Fruit fly (Drosophila melanogaster) whole organism, embryonic: Measurements from ENCODE around the gene CG7739.

Experiments used
- BEAF-32 ChIP-seq: fragments of 200-800 bp; sonication (Bioruptor generic); optimal IDR thresholded peaks from 3 replicates; lab custom pipeline; 2017; ENCODE audit warnings: missing biosample characterization, missing genetic modification characterization, mild to moderate bottlenecking, moderate library complexity, missing genetic modification reagents
- CG11247 ChIP-seq: fragments of 200-800 bp; sonication (Bioruptor generic); IDR thresholded peaks from 2 replicates; pipeline ENCODE4 v1.3.6; 2022; ENCODE audit warnings: missing biosample characterization, missing genetic modification characterization
- CG1233 ChIP-seq: fragments of 200-800 bp; sonication (Bioruptor generic); optimal IDR thresholded peaks from 4 replicates; lab custom pipeline; 2018; ENCODE audit warnings: missing biosample characterization, mild to moderate bottlenecking, missing genetic modification characterization
- CG16815 ChIP-seq: fragments of 200-800 bp; sonication (Bioruptor generic); optimal IDR thresholded peaks from 3 replicates; lab custom pipeline; 2017; ENCODE audit warnings: missing biosample characterization, mild to moderate bottlenecking, missing genetic modification characterization
- CG17912 ChIP-seq: fragments of 200-800 bp; sonication (Bioruptor generic); optimal IDR thresholded peaks from 2 replicates; lab custom pipeline; 2018; ENCODE audit warnings: missing biosample characterization, mild to moderate bottlenecking, missing genetic modification characterization
- CG30020 ChIP-seq: fragments of 200-800 bp; optimal IDR thresholded peaks from 2 replicates; lab custom pipeline; 2019; ENCODE audit warnings: missing biosample characterization, mild to moderate bottlenecking, missing genetic modification characterization, moderate library complexity
- CG31441 ChIP-seq: fragments of 200-800 bp; sonication (Bioruptor generic); IDR thresholded peaks from 2 replicates; pipeline ENCODE4 v1.3.6; 2022; ENCODE audit warnings: missing biosample characterization, missing genetic modification characterization
- CG33213 ChIP-seq: fragments of 200-800 bp; sonication (Bioruptor generic); optimal IDR thresholded peaks from 3 replicates; lab custom pipeline; 2016; ENCODE audit warnings: missing biosample characterization, missing genetic modification characterization
- CG4617 ChIP-seq: fragments of 200-800 bp; sonication (Bioruptor generic); optimal IDR thresholded peaks from 3 replicates; lab custom pipeline; 2016; ENCODE audit warnings: missing biosample characterization, missing genetic modification characterization, borderline replicate concordance
- CG5180 ChIP-seq: fragments of 200-800 bp; sonication (Bioruptor generic); optimal IDR thresholded peaks from 3 replicates; lab custom pipeline; 2017; ENCODE audit warnings: missing biosample characterization, missing genetic modification characterization, mild to moderate bottlenecking, moderate library complexity, missing genetic modification reagents
- CG6654 ChIP-seq: fragments of 200-800 bp; sonication (Bioruptor generic); optimal IDR thresholded peaks from 2 replicates; lab custom pipeline; 2017; ENCODE audit warnings: missing biosample characterization, mild to moderate bottlenecking, missing genetic modification characterization
- CG6854 ChIP-seq: fragments of 200-800 bp; sonication (Bioruptor generic); optimal IDR thresholded peaks from 3 replicates; lab custom pipeline; 2017; ENCODE audit warnings: missing biosample characterization, mild to moderate bottlenecking, missing genetic modification characterization
- CG7928 ChIP-seq: fragments of 200-800 bp; sonication (Bioruptor generic); optimal IDR thresholded peaks from 2 replicates; lab custom pipeline; 2017; ENCODE audit warnings: missing biosample characterization, mild to moderate bottlenecking, missing genetic modification characterization
- CG9932 ChIP-seq: fragments of 200-800 bp; sonication (Bioruptor generic); IDR thresholded peaks from 2 replicates; pipeline ENCODE4 v1.3.6; 2022; ENCODE audit warnings: missing biosample characterization, missing genetic modification characterization
- CoRest ChIP-seq: fragments of 200-800 bp; sonication (Bioruptor generic); optimal IDR thresholded peaks from 3 replicates; lab custom pipeline; 2018; ENCODE audit warnings: missing biosample characterization, mild to moderate bottlenecking, missing genetic modification characterization, moderate library complexity
- Drgx ChIP-seq: fragments of 200-800 bp; sonication (Bioruptor generic); IDR thresholded peaks from 2 replicates; pipeline ENCODE4 v1.3.6; 2022; ENCODE audit warnings: missing biosample characterization, missing genetic modification characterization
- E2f2 ChIP-seq: fragments of 200-800 bp; sonication (Bioruptor generic); IDR thresholded peaks from 2 replicates; pipeline ENCODE4 v1.3.6; 2022; ENCODE audit warnings: missing biosample characterization, missing genetic modification characterization
- Fer3 ChIP-seq: fragments of 200-800 bp; sonication (Bioruptor generic); optimal IDR thresholded peaks from 2 replicates; lab custom pipeline; 2018; ENCODE audit warnings: missing biosample characterization, mild to moderate bottlenecking, missing genetic modification characterization, moderate library complexity
- HLH3B ChIP-seq: fragments of 200-800 bp; sonication (Bioruptor generic); IDR thresholded peaks from 2 replicates; pipeline ENCODE4 v1.3.6; 2022; ENCODE audit warnings: missing biosample characterization, missing genetic modification characterization
- HmgD ChIP-seq: fragments of 200-800 bp; sonication (Bioruptor generic); optimal IDR thresholded peaks from 3 replicates; lab custom pipeline; 2016; ENCODE audit warnings: missing biosample characterization, missing genetic modification characterization
- Hr3 ChIP-seq: fragments of 200-800 bp; sonication (Bioruptor generic); optimal IDR thresholded peaks from 3 replicates; lab custom pipeline; 2016; ENCODE audit warnings: missing biosample characterization, missing genetic modification characterization
- Lhr ChIP-seq: fragments of 200-800 bp; sonication (Bioruptor generic); optimal IDR thresholded peaks from 3 replicates; lab custom pipeline; 2017; ENCODE audit warnings: mild to moderate bottlenecking, missing biosample characterization, missing genetic modification reagents, missing genetic modification characterization
- Neu2 ChIP-seq: fragments of 200-800 bp; sonication (Bioruptor generic); optimal IDR thresholded peaks from 3 replicates; lab custom pipeline; 2016; ENCODE audit warnings: missing biosample characterization, missing genetic modification characterization, borderline replicate concordance
- NfI ChIP-seq: fragments of 200-800 bp; sonication (Bioruptor generic); optimal IDR thresholded peaks from 3 replicates; lab custom pipeline; 2018; ENCODE audit warnings: missing biosample characterization, mild to moderate bottlenecking, missing genetic modification characterization, moderate library complexity
- Oaz ChIP-seq: fragments of 200-800 bp; sonication (Bioruptor generic); IDR thresholded peaks from 2 replicates; pipeline ENCODE4 v1.3.6; 2022; ENCODE audit warnings: missing biosample characterization, missing genetic modification characterization
- Sin3A ChIP-seq: fragments of >200 bp; optimal IDR thresholded peaks from 2 replicates; lab custom pipeline; 2018
- Sox102F ChIP-seq: fragments of 200-800 bp; sonication (Bioruptor generic); optimal IDR thresholded peaks from 2 replicates; lab custom pipeline; 2018; ENCODE audit warnings: missing biosample characterization, mild to moderate bottlenecking, missing genetic modification characterization, moderate library complexity
- Sry-β ChIP-seq: fragments of 200-800 bp; sonication (Bioruptor generic); optimal IDR thresholded peaks from 2 replicates; lab custom pipeline; 2018; ENCODE audit warnings: missing biosample characterization, mild to moderate bottlenecking, missing genetic modification characterization, moderate library complexity
- ato ChIP-seq: fragments of 200-800 bp; sonication (Bioruptor generic); IDR thresholded peaks from 2 replicates; pipeline ENCODE4 v1.3.6; 2022; ENCODE audit warnings: missing biosample characterization, missing genetic modification characterization; ENCODE audit not compliant: partially characterized antibody
- bigmax ChIP-seq: fragments of 200-800 bp; sonication (Bioruptor generic); optimal IDR thresholded peaks from 2 replicates; lab custom pipeline; 2018; ENCODE audit warnings: missing biosample characterization, mild to moderate bottlenecking, missing genetic modification characterization
- br ChIP-seq: fragments of >200 bp; optimal IDR thresholded peaks from 2 replicates; lab custom pipeline; 2017
- caup ChIP-seq: fragments of 200-800 bp; sonication (Bioruptor generic); optimal IDR thresholded peaks from 3 replicates; lab custom pipeline; 2017; ENCODE audit warnings: missing biosample characterization, mild to moderate bottlenecking, missing genetic modification characterization, moderate library complexity; ENCODE audit not compliant: severe bottlenecking
- disco-r ChIP-seq: fragments of 200-800 bp; sonication (Bioruptor generic); optimal IDR thresholded peaks from 2 replicates; lab custom pipeline; 2016; ENCODE audit warnings: missing biosample characterization, missing genetic modification characterization
- emc ChIP-seq: fragments of 200-800 bp; sonication (Bioruptor generic); optimal IDR thresholded peaks from 2 replicates; lab custom pipeline; 2016; ENCODE audit warnings: missing biosample characterization, missing genetic modification characterization
- en ChIP-seq: fragments of 200-800 bp; sonication (Bioruptor generic); optimal IDR thresholded peaks from 2 replicates; lab custom pipeline; 2016; ENCODE audit warnings: missing biosample characterization, missing genetic modification characterization
- grn ChIP-seq: fragments of 200-800 bp; sonication (Bioruptor generic); optimal IDR thresholded peaks from 3 replicates; lab custom pipeline; 2017; ENCODE audit warnings: missing biosample characterization, missing genetic modification characterization
- ind ChIP-seq: fragments of 200-800 bp; sonication (Bioruptor generic); optimal IDR thresholded peaks from 3 replicates; lab custom pipeline; 2016; ENCODE audit warnings: missing biosample characterization, missing genetic modification characterization
- nau ChIP-seq: fragments of 200-800 bp; sonication (Bioruptor generic); optimal IDR thresholded peaks from 3 replicates; lab custom pipeline; 2017; ENCODE audit warnings: missing biosample characterization, mild to moderate bottlenecking, missing genetic modification characterization, missing genetic modification reagents
- pan ChIP-seq, 4 experiments: fragments of >200 bp in 3 of 4; fragments of 200-800 bp in 1 of 4; sonication (Bioruptor generic) in 1 of 4; optimal IDR thresholded peaks in 3 of 4; IDR thresholded peaks in 1 of 4; 2 replicates each; pipeline versions ENCODE4 v1.3.6 to Lab custom; 2017 to 2022; ENCODE audit warnings: missing biosample characterization in 2 of 4, missing genetic modification characterization in 2 of 4, mixed read lengths in 1 of 4
- pfk ChIP-seq: fragments of 200-800 bp; sonication (Bioruptor generic); optimal IDR thresholded peaks from 2 replicates; lab custom pipeline; 2018; ENCODE audit warnings: missing biosample characterization, mild to moderate bottlenecking, missing genetic modification characterization, moderate library complexity
- pnt ChIP-seq: fragments of 200-800 bp; sonication (Bioruptor generic); optimal IDR thresholded peaks from 3 replicates; lab custom pipeline; 2016; ENCODE audit warnings: missing biosample characterization, missing genetic modification characterization
- prd ChIP-seq, 3 experiments: fragments of >200 bp in 2 of 3; fragments of 200-800 bp in 1 of 3; sonication (Bioruptor generic) in 1 of 3; optimal IDR thresholded peaks in 2 of 3; IDR thresholded peaks in 1 of 3; 2 replicates in 2 of 3; 3 replicates in 1 of 3; pipeline versions ENCODE4 v1.3.6 to Lab custom; 2017 to 2022; ENCODE audit warnings: missing biosample characterization in 1 of 3, missing genetic modification characterization in 1 of 3
- row ChIP-seq: fragments of 200-800 bp; sonication (Bioruptor generic); IDR thresholded peaks from 3 replicates; pipeline ENCODE4 v1.3.6; 2022; ENCODE audit warnings: missing biosample characterization, missing genetic modification characterization
- run ChIP-seq: fragments of 200-800 bp; sonication (Bioruptor generic); optimal IDR thresholded peaks from 3 replicates; lab custom pipeline; 2018; ENCODE audit warnings: missing biosample characterization, mild to moderate bottlenecking, missing genetic modification characterization
- so ChIP-seq: fragments of 200-800 bp; sonication (Bioruptor generic); IDR thresholded peaks from 3 replicates; pipeline ENCODE4 v1.3.6; 2022; ENCODE audit warnings: missing biosample characterization, missing genetic modification characterization
- tap ChIP-seq: fragments of 200-800 bp; optimal IDR thresholded peaks from 3 replicates; lab custom pipeline; 2019; ENCODE audit warnings: missing biosample characterization, mild to moderate bottlenecking, missing genetic modification characterization, moderate library complexity
- tx ChIP-seq: fragments of 200-800 bp; sonication (Bioruptor generic); optimal IDR thresholded peaks from 2 replicates; lab custom pipeline; 2016; ENCODE audit warnings: missing biosample characterization, missing genetic modification characterization
- wdn ChIP-seq: fragments of 200-800 bp; sonication (Bioruptor generic); IDR thresholded peaks from 2 replicates; pipeline ENCODE4 v1.3.6; 2022; ENCODE audit warnings: missing biosample characterization, missing genetic modification characterization
- zfh2 ChIP-seq: fragments of 200-800 bp; sonication (Bioruptor generic); optimal IDR thresholded peaks from 2 replicates; lab custom pipeline; 2016; ENCODE audit warnings: missing biosample characterization, missing genetic modification characterization

CG7739 gene

DNA sequence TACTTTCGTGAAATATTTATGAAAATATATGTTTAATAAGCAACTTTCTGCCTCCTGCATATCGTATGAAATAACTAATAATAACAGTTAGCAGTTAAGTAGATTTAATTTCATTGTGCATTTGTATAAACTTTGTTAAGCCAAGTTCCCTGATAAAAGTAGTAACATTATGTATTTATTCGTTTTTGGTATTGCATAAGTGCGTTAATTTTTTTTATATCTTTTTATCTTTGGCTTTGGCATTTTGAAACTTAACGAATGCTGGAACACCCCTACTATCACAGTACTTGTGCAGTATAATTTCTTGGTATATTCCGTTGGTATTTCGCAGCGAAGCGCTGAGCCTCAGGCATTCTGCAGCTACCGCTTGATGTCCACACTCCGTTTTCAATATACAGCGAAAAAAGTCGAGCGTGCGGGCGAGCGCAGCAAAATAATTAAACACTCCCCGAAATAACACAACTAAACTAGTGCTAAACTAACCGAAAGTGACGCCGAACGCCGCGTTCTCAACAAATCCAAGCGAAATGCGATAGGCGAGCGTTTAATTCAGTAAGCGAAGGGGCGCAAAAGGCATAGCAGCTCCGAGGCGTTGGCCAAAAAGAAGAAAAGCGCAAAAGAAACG is 25.8 kb upstream of the CG7739 start, which contains the start of gene RhoGAP71E (continued):
- TF ChIP-seq CG30020 (tag; lab: Kevin White, UChicago) (peak; percentile 54), ind (GFP tag; lab: Kevin White, UChicago) (no peak), pfk (GFP tag; lab: Kevin White, UChicago) (peak; percentile 26), CG6854 (GFP tag; lab: Kevin White, UChicago) (no peak), HLH3B (GFP tag; lab: Robert Waterston, UW) (peak; percentile 24; the same call in 1 of the 2 replicates), Fer3 (tag; lab: Kevin White, UChicago) (peak; percentile 31), CG5180 (GFP tag; lab: Kevin White, UChicago) (no peak), caup (GFP tag; lab: Kevin White, UChicago) (peak; percentile 70), CG7928 (GFP tag; lab: Kevin White, UChicago) (no peak), disco-r (GFP tag; lab: Kevin White, UChicago) (no peak), Lhr (GFP tag; lab: Kevin White, UChicago) (peak; percentile 34), HmgD (GFP tag; lab: Kevin White, UChicago) (peak; percentile 56), row (GFP tag; lab: Robert Waterston, UW) (peak; percentile 68), pan (optimal IDR thresholded peaks at IDR 0.05; lab: Kevin White, UChicago) (no peak), pan (GFP tag; optimal IDR thresholded peaks at IDR 0.05 in 1 of 2, IDR thresholded peaks at IDR 0.05 in 1 of 2) (peak in 1 of 2 experiments; percentile 53), nau (peak; percentile 17), E2f2 (peak; percentile 27), CG31441 (GFP tag; lab: Robert Waterston, UW) (peak; percentile 55), CoRest (tag; lab: Kevin White, UChicago) (peak; percentile 48), Hr3 (GFP tag; lab: Kevin White, UChicago) (no peak), Sin3A (lab: Kevin White, UChicago) (peak; percentile 10), br (lab: Kevin White, UChicago) (no peak), bigmax (GFP tag; lab: Kevin White, UChicago) (peak; percentile 24), tx (no peak), zfh2 (GFP tag; lab: Kevin White, UChicago) (no peak), grn (GFP tag; lab: Kevin White, UChicago) (no peak), CG6654 (GFP tag; lab: Kevin White, UChicago) (no peak), CG1233 (GFP tag; lab: Kevin White, UChicago) (peak; percentile 8), Neu2 (GFP tag; lab: Kevin White, UChicago) (no peak), Sox102F (GFP tag; lab: Kevin White, UChicago) (no peak), wdn (GFP tag; lab: Robert Waterston, UW) (0 out of 2 replicates have a peak, but pooled peaks have one; percentile 18), en (no peak), tap (peak; percentile 49), CG16815 (GFP tag; lab: Kevin White, UChicago) (no peak), CG17912 (GFP tag; lab: Kevin White, UChicago) (peak; percentile 66), ato (peak; percentile 52; the same call in 1 of the 2 replicates), CG4617 (peak; percentile 59), so (0 out of 3 replicates have a peak, but pooled peaks have one; percentile 54), prd (optimal IDR thresholded peaks at IDR 0.05; lab: Kevin White, UChicago) (no peak), prd (GFP tag; IDR thresholded peaks at IDR 0.05; lab: Robert Waterston, UW) (no peak; the same call in none of the 3 replicates), emc (no peak), CG33213 (GFP tag; lab: Kevin White, UChicago) (peak; percentile 51), Oaz (GFP tag; lab: Robert Waterston, UW) (0 out of 2 replicates have a peak, but pooled peaks have one; percentile 32), pnt (no peak), CG9932 (peak; percentile 57), Drgx (GFP tag; lab: Robert Waterston, UW) (peak; percentile 60), Sry-β (GFP tag; lab: Kevin White, UChicago) (no peak), BEAF-32 (GFP tag; lab: Kevin White, UChicago) (peak; percentile 17), run (peak; percentile 25), CG11247 (GFP tag; lab: Robert Waterston, UW) (peak; percentile 39; the same call in 1 of the 2 replicates), NfI (GFP tag; lab: Kevin White, UChicago) (peak; percentile 54)
